Fruit fly (Drosophila melanogaster) whole organism, prepupa: Measurements from ENCODE around the gene CG31643.

ENCODE experiments used
- Blimp-1 ChIP-seq: fragments of 200-800 bp; sonication (Bioruptor generic); optimal IDR thresholded peaks from 3 replicates; lab custom pipeline; 2017; ENCODE audit warnings: missing biosample characterization, missing genetic modification characterization, mild to moderate bottlenecking, moderate library complexity, missing genetic modification reagents
- CG10631 ChIP-seq: fragments of 200-800 bp; sonication (Bioruptor generic); optimal IDR thresholded peaks from 2 replicates; lab custom pipeline; 2016; ENCODE audit warnings: missing biosample characterization, missing genetic modification characterization
- CG11294 ChIP-seq: fragments of 200-800 bp; sonication (Bioruptor generic); IDR thresholded peaks from 2 replicates; pipeline ENCODE4 v1.3.6; 2022; ENCODE audit warnings: missing biosample characterization, missing genetic modification characterization
- CG15336 ChIP-seq: fragments of 200-800 bp; sonication (Bioruptor generic); IDR thresholded peaks from 2 replicates; pipeline ENCODE4 v1.3.6; 2022; ENCODE audit warnings: missing biosample characterization, missing genetic modification characterization
- CG1621 ChIP-seq: fragments of 200-800 bp; sonication (Bioruptor generic); optimal IDR thresholded peaks from 3 replicates; lab custom pipeline; 2018; ENCODE audit warnings: missing biosample characterization, mild to moderate bottlenecking, missing genetic modification characterization
- CG16779 ChIP-seq: fragments of 200-800 bp; sonication (Bioruptor generic); optimal IDR thresholded peaks from 3 replicates; lab custom pipeline; 2017; ENCODE audit warnings: missing biosample characterization, mild to moderate bottlenecking, missing genetic modification characterization
- CG3032 ChIP-seq: fragments of 200-800 bp; optimal IDR thresholded peaks from 2 replicates; lab custom pipeline; 2019; ENCODE audit warnings: missing biosample characterization, mild to moderate bottlenecking, missing genetic modification characterization, moderate library complexity
- CG31627 ChIP-seq: fragments of 200-800 bp; sonication (Bioruptor generic); optimal IDR thresholded peaks from 3 replicates; lab custom pipeline; 2016; ENCODE audit warnings: missing biosample characterization, missing genetic modification characterization
- CG32006 ChIP-seq: fragments of 200-800 bp; sonication (Bioruptor generic); optimal IDR thresholded peaks from 3 replicates; lab custom pipeline; 2017; ENCODE audit warnings: missing biosample characterization, mild to moderate bottlenecking, missing genetic modification characterization
- CG34406 ChIP-seq: fragments of 200-800 bp; sonication (Bioruptor generic); optimal IDR thresholded peaks from 3 replicates; lab custom pipeline; 2016; ENCODE audit warnings: missing biosample characterization, missing genetic modification characterization
- CG3919 ChIP-seq: fragments of 200-800 bp; sonication (Bioruptor generic); optimal IDR thresholded peaks from 3 replicates; lab custom pipeline; 2016; ENCODE audit warnings: missing biosample characterization, missing genetic modification characterization
- CG4318 ChIP-seq: fragments of 200-800 bp; sonication (Bioruptor generic); optimal IDR thresholded peaks from 3 replicates; lab custom pipeline; 2017; ENCODE audit warnings: missing biosample characterization, mild to moderate bottlenecking, missing genetic modification characterization
- CG6163 ChIP-seq: fragments of 200-800 bp; sonication (Bioruptor generic); IDR thresholded peaks from 3 replicates; pipeline ENCODE4 v1.3.6; 2022; ENCODE audit warnings: missing biosample characterization, missing genetic modification characterization
- CG6276 ChIP-seq: fragments of 200-800 bp; sonication (Bioruptor generic); optimal IDR thresholded peaks from 2 replicates; lab custom pipeline; 2017; ENCODE audit warnings: missing biosample characterization, mild to moderate bottlenecking, missing genetic modification characterization
- CG6808 ChIP-seq: fragments of 200-800 bp; sonication (Bioruptor generic); optimal IDR thresholded peaks from 3 replicates; lab custom pipeline; 2017; ENCODE audit warnings: missing biosample characterization, missing genetic modification characterization, mild to moderate bottlenecking, moderate library complexity, missing genetic modification reagents
- CG6854 ChIP-seq: fragments of 200-800 bp; sonication (Bioruptor generic); optimal IDR thresholded peaks from 2 replicates; lab custom pipeline; 2017; ENCODE audit warnings: missing biosample characterization, mild to moderate bottlenecking, missing genetic modification characterization
- CG7368 ChIP-seq: fragments of 200-800 bp; sonication (Bioruptor generic); optimal IDR thresholded peaks from 3 replicates; lab custom pipeline; 2016; ENCODE audit warnings: missing biosample characterization, missing genetic modification characterization
- CG8119 ChIP-seq: fragments of 200-800 bp; sonication (Bioruptor generic); IDR thresholded peaks from 3 replicates; pipeline ENCODE4 v1.3.6; 2022; ENCODE audit warnings: missing biosample characterization, missing genetic modification characterization
- CG8319 ChIP-seq: fragments of 200-800 bp; sonication (Bioruptor generic); optimal IDR thresholded peaks from 3 replicates; lab custom pipeline; 2016; ENCODE audit warnings: missing biosample characterization, missing genetic modification characterization
- CG8632 ChIP-seq: fragments of 200-800 bp; sonication (Bioruptor generic); optimal IDR thresholded peaks from 3 replicates; lab custom pipeline; 2016; ENCODE audit warnings: missing biosample characterization, missing genetic modification characterization
- Eip78C ChIP-seq: fragments of 200-800 bp; sonication (Bioruptor generic); peaks from one replicate; lab custom pipeline; 2016; ENCODE audit warnings: missing biosample characterization, missing genetic modification characterization
- Eip93F ChIP-seq: fragments of 200-800 bp; sonication (Bioruptor generic); optimal IDR thresholded peaks from 2 replicates; lab custom pipeline; 2016; ENCODE audit warnings: missing biosample characterization, mild to moderate bottlenecking, missing genetic modification characterization
- Ets21C ChIP-seq: fragments of 200-800 bp; sonication (Bioruptor generic); optimal IDR thresholded peaks from 3 replicates; lab custom pipeline; 2016; ENCODE audit warnings: missing biosample characterization, missing genetic modification characterization
- Gug ChIP-seq: fragments of 200-800 bp; sonication (Bioruptor generic); IDR thresholded peaks from 2 replicates; pipeline ENCODE4 v1.3.6; 2022; ENCODE audit warnings: missing biosample characterization, missing genetic modification characterization
- Hr39 ChIP-seq: fragments of 200-800 bp; sonication (Bioruptor generic); optimal IDR thresholded peaks from 2 replicates; lab custom pipeline; 2016; ENCODE audit warnings: missing biosample characterization, missing genetic modification characterization
- Hr4 ChIP-seq: fragments of 200-800 bp; sonication (Bioruptor generic); optimal IDR thresholded peaks from 3 replicates; lab custom pipeline; 2016; ENCODE audit warnings: missing biosample characterization, missing genetic modification characterization
- Lpt ChIP-seq: fragments of 200-800 bp; sonication (Bioruptor generic); optimal IDR thresholded peaks from 3 replicates; lab custom pipeline; 2016; ENCODE audit warnings: missing biosample characterization, missing genetic modification characterization
- Sox102F ChIP-seq: fragments of 200-800 bp; sonication (Bioruptor generic); optimal IDR thresholded peaks from 2 replicates; lab custom pipeline; 2016; ENCODE audit warnings: missing biosample characterization, mild to moderate bottlenecking, missing genetic modification characterization
- Sox14 ChIP-seq: fragments of 200-800 bp; sonication (Bioruptor generic); optimal IDR thresholded peaks from 3 replicates; lab custom pipeline; 2016; ENCODE audit warnings: missing biosample characterization, missing genetic modification characterization
- Sox15 ChIP-seq: fragments of 200-800 bp; sonication (Bioruptor generic); optimal IDR thresholded peaks from 3 replicates; lab custom pipeline; 2016; ENCODE audit warnings: missing biosample characterization, missing genetic modification characterization
- cyc ChIP-seq: fragments of 200-800 bp; sonication (Bioruptor generic); optimal IDR thresholded peaks from 3 replicates; lab custom pipeline; 2016; ENCODE audit warnings: missing biosample characterization, missing genetic modification characterization
- eg ChIP-seq: fragments of 200-800 bp; sonication (Bioruptor generic); IDR thresholded peaks from 3 replicates; pipeline ENCODE4 v1.3.6; 2022; ENCODE audit warnings: missing biosample characterization, missing genetic modification characterization
- esn ChIP-seq: fragments of 200-800 bp; sonication (Bioruptor generic); optimal IDR thresholded peaks from 2 replicates; lab custom pipeline; 2016; ENCODE audit warnings: missing biosample characterization, mild to moderate bottlenecking, missing genetic modification characterization, moderate library complexity
- fd59A ChIP-seq: fragments of 200-800 bp; sonication (Bioruptor generic); optimal IDR thresholded peaks from 2 replicates; lab custom pipeline; 2017; ENCODE audit warnings: missing biosample characterization, mild to moderate bottlenecking, missing genetic modification characterization, missing genetic modification reagents
- fd85E ChIP-seq: fragments of 200-800 bp; sonication (Bioruptor generic); optimal IDR thresholded peaks from 3 replicates; lab custom pipeline; 2016; ENCODE audit warnings: missing biosample characterization, missing genetic modification characterization
- fkh ChIP-seq: fragments of 200-800 bp; sonication (Bioruptor generic); optimal IDR thresholded peaks from 3 replicates; lab custom pipeline; 2017; ENCODE audit warnings: missing biosample characterization, mild to moderate bottlenecking, missing genetic modification characterization, moderate library complexity
- lz ChIP-seq: fragments of 200-800 bp; sonication (Bioruptor generic); optimal IDR thresholded peaks from 3 replicates; lab custom pipeline; 2016; ENCODE audit warnings: missing biosample characterization, missing genetic modification characterization
- net ChIP-seq: fragments of 200-800 bp; sonication (Bioruptor generic); optimal IDR thresholded peaks from 3 replicates; lab custom pipeline; 2016; ENCODE audit warnings: missing biosample characterization, missing genetic modification characterization
- pdm3 ChIP-seq: fragments of 200-800 bp; sonication (Bioruptor generic); optimal IDR thresholded peaks from 3 replicates; lab custom pipeline; 2016; ENCODE audit warnings: missing biosample characterization, missing genetic modification characterization
- salr ChIP-seq, 2 experiments: fragments of 200-800 bp; sonication (Bioruptor generic); optimal IDR thresholded peaks; 3 replicates each; lab custom pipeline; 2016 to 2018; ENCODE audit warnings: missing biosample characterization in 2 of 2, missing genetic modification characterization in 2 of 2, mild to moderate bottlenecking in 1 of 2
- ss ChIP-seq, 2 experiments: fragments of 200-800 bp; sonication (Bioruptor generic); optimal IDR thresholded peaks; 2 replicates in 1 of 2; 3 replicates in 1 of 2; lab custom pipeline; 2017 to 2018; ENCODE audit warnings: mild to moderate bottlenecking in 2 of 2, missing biosample characterization in 2 of 2, missing genetic modification characterization in 2 of 2, moderate library complexity in 1 of 2
- svp ChIP-seq: fragments of 200-800 bp; sonication (Bioruptor generic); peaks from one replicate; lab custom pipeline; 2016; ENCODE audit warnings: missing biosample characterization, missing genetic modification characterization
- topi ChIP-seq: fragments of 200-800 bp; sonication (Bioruptor generic); optimal IDR thresholded peaks from 3 replicates; lab custom pipeline; 2016; ENCODE audit warnings: missing biosample characterization, missing genetic modification characterization
- vri ChIP-seq: fragments of 200-800 bp; sonication (Bioruptor generic); optimal IDR thresholded peaks from 3 replicates; lab custom pipeline; 2016; ENCODE audit warnings: missing biosample characterization, mild to moderate bottlenecking, missing genetic modification characterization

The CG31643 gene

dm6 chr2L:6019352-6020131 lies 18.4 kb upstream of the CG31643 start, which contains the start of gene H2.0 (continued):
- TF ChIP-seq ss (GFP tag; optimal IDR thresholded peaks at IDR 0.05; lab: Kevin White, UChicago), result peak; percentile 31 to 72
- peak; percentile 59 for TF ChIP-seq CG6276
- TF ChIP-seq Hr39 (GFP tag; lab: Kevin White, UChicago), result peak; percentile 68
- peak; percentile 26 for TF ChIP-seq Sox15 (GFP tag; lab: Kevin White, UChicago)
- peak; percentile 59 for TF ChIP-seq CG31627
- peak; percentile 51 for TF ChIP-seq vri (GFP tag; lab: Kevin White, UChicago)
- TF ChIP-seq CG6808 (GFP tag; lab: Kevin White, UChicago), result peak; percentile 59
- peak; percentile 51; the same call in 1 of the 3 replicates for TF ChIP-seq CG6163
- no peak for TF ChIP-seq Gug (GFP tag; lab: Robert Waterston, UW)
- peak; percentile 3 for TF ChIP-seq CG7368 (GFP tag; lab: Kevin White, UChicago)
- peak; percentile 71 for TF ChIP-seq CG10631
- TF ChIP-seq CG3919 (GFP tag; lab: Kevin White, UChicago), result peak; percentile 81
- peak; percentile 58 for TF ChIP-seq CG34406
- TF ChIP-seq CG8119, result peak; percentile 71
- 0 out of 3 replicates have a peak, but pooled peaks have one; percentile 8 for TF ChIP-seq eg (GFP tag; lab: Robert Waterston, UW)
- peak; percentile 32 for TF ChIP-seq Blimp-1 (GFP tag; lab: Kevin White, UChicago)
- TF ChIP-seq CG4318, result peak; percentile 43
- peak; percentile 64 for TF ChIP-seq fd59A
- peak; percentile 50 for TF ChIP-seq Hr4 (GFP tag; lab: Kevin White, UChicago)
- TF ChIP-seq, all 60 proteins: peak for 51

DNA sequence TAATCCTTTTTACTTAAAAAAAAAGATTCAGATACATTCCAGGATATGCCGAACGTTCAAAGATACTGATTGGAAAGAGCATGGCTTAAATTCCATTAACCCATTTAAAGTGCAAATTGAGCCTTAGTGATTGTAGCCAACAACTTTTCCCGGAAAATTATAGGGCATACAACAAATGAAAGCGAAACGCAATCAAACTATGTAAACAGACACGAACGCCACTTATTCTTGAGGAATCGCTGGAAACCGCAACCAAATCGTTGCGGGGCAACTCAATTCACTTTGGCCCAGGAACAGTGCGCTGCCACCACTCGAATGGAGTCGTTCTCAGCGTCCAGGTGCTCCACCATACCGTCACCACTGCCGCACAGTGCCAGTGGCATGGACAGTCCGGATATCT lies 17.4 kb upstream of the CG31643 start, which contains the start of gene CG13996:
CG13996 (plus strand) TSS at position 301 of the 400 bp plus-strand sequence.
- TF ChIP-seq Lpt (GFP tag; lab: Kevin White, UChicago) (no peak), CG8632 (GFP tag; lab: Kevin White, UChicago) (no peak), fkh (no peak), Sox14 (no peak), ss (GFP tag; optimal IDR thresholded peaks at IDR 0.05; lab: Kevin White, UChicago) (no peak), CG16779 (tag; lab: Kevin White, UChicago) (no peak), Ets21C (no peak), CG31627 (no peak), Eip78C (no peak), CG11294 (no peak), Blimp-1 (GFP tag; lab: Kevin White, UChicago) (no peak), net (no peak), CG8319 (GFP tag; lab: Kevin White, UChicago) (no peak)

DNA sequence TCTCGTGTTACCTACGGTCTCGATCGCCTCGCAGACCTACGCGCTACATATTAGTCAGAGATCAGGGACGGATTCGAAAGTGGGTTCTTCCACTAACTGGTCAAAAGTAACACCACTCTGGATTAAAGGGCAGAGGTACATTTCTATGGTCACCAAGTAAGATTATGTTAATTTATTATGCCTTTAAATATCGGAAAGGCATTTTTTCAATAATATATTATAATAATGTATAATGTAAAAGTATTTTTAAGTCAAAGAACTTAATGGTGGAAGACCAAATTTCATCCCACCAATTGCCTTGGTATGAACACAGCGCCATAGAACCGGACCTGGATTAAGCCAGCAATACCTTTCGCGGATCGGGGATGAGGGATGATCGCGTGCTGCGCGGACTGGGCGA lies 15.1 kb upstream of the CG31643 start:
- TF ChIP-seq CG31627 (peak; percentile 42), svp (GFP tag; lab: Kevin White, UChicago) (peak; percentile 86), Ets21C (no peak), Hr39 (GFP tag; lab: Kevin White, UChicago) (peak; percentile 27), CG6854 (GFP tag; lab: Kevin White, UChicago) (peak; percentile 5), Lpt (GFP tag; lab: Kevin White, UChicago) (peak; percentile 38), CG8119 (no peak), Sox102F (GFP tag; lab: Kevin White, UChicago) (peak; percentile 40), Hr4 (GFP tag; lab: Kevin White, UChicago) (peak; percentile 29), vri (GFP tag; lab: Kevin White, UChicago) (no peak), eg (GFP tag; lab: Robert Waterston, UW) (0 out of 3 replicates have a peak, but pooled peaks have one; percentile 28), salr (GFP tag; optimal IDR thresholded peaks at IDR 0.05; lab: Kevin White, UChicago) (peak; percentile 9 to 27), Gug (GFP tag; lab: Robert Waterston, UW) (peak; percentile 20; the same call in 1 of the 2 replicates), CG6163 (peak; percentile 65), cyc (GFP tag; lab: Kevin White, UChicago) (peak; percentile 64), CG15336 (GFP tag; lab: Robert Waterston, UW) (no peak), topi (GFP tag; lab: Kevin White, UChicago) (peak; percentile 60), ss (GFP tag; optimal IDR thresholded peaks at IDR 0.05; lab: Kevin White, UChicago) (peak; percentile 85 to 89), esn (GFP tag; lab: Kevin White, UChicago) (peak; percentile 33), CG32006 (GFP tag; lab: Kevin White, UChicago) (peak; percentile 63), Eip93F (GFP tag; lab: Kevin White, UChicago) (peak; percentile 15), CG8632 (GFP tag; lab: Kevin White, UChicago) (peak; percentile 51), pdm3 (GFP tag; lab: Kevin White, UChicago) (no peak), fd85E (GFP tag; lab: Kevin White, UChicago) (no peak), CG16779 (tag; lab: Kevin White, UChicago) (peak; percentile 27), CG3032 (tag; lab: Kevin White, UChicago) (peak; percentile 75), CG1621 (tag; lab: Kevin White, UChicago) (peak; percentile 16), CG6276 (peak; percentile 37), Sox15 (GFP tag; lab: Kevin White, UChicago) (peak; percentile 58), lz (GFP tag; lab: Kevin White, UChicago) (peak; percentile 56), Sox14 (peak; percentile 46), CG8319 (GFP tag; lab: Kevin White, UChicago) (peak; percentile 55), fd59A (peak; percentile 58)
